Worm (Caenorhabditis elegans): Measurements from ENCODE around the gene srh-282.

srh-282 gene

DNA sequence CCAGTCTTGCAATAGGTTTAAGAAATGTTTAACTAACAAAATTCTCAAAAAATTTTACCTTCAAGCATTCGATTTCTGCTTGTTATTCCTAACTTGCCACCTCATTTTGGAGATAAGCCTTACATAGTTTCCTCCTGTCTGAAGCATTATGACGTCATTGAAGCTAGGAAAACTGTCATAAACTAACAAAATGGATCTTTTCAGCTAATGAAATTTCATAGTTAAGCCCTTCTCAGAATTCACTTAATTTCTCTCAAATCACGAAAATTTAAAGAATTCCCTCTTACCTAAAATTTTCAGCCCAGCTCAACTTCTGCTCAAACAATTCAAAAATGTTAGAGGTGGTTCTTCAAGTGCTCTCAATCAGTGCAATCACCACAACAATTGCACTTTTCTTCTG is 34.0 kb upstream of the srh-282 start, which contains the start of gene swt-1:
swt-1 (plus strand) TSS at position 301 of the 400 bp plus-strand sequence.
- TF ChIP-seq tra-4 (tag; optimal IDR thresholded peaks at IDR 0.05) (no peak), sea-1 (GFP tag; conservative IDR thresholded peaks at IDR 0.05) (no peak), tbx-37 (GFP tag; conservative IDR thresholded peaks at IDR 0.05) (no peak), ama-1 (optimal IDR thresholded peaks at IDR 0.05) (no peak)

DNA sequence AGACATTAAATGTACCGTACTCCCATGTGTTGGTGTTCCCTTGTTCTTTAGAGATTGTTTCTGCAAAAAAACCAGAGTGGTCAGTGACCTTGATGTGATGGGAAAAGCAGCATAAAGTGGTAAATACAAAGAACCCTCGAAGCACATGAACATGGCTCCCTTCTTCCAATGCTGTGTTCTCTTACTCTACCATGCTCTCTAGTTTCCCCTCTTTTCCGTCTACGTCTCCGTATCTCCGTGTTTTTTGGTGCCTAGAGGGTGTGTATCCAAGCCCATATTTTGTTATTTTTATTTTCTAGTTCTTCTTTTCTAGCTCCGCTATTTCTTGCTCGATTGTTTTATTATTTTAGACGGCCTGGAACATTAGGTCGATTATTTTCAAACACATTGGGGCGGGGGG is 33.4 kb upstream of the srh-282 start:
- TF ChIP-seq hnd-1 (tag; optimal IDR thresholded peaks at IDR 0.05) (no peak), ceh-36 (tag; optimal IDR thresholded peaks at IDR 0.05) (no peak), tbx-37 (GFP tag; conservative IDR thresholded peaks at IDR 0.05) (no peak), aly-1 (tag; optimal IDR thresholded peaks at IDR 0.05) (no peak), ceh-13 (GFP tag; optimal IDR thresholded peaks at IDR 0.05) (no peak), flt-1 (GFP tag; IDR thresholded peaks at IDR 0.05) (no peak), tra-4 (tag; optimal IDR thresholded peaks at IDR 0.05) (no peak), tbx-11 (GFP tag; IDR thresholded peaks at IDR 0.05) (no peak), sea-1 (GFP tag; conservative IDR thresholded peaks at IDR 0.05) (no peak), F13C5.2 (tag; optimal IDR thresholded peaks at IDR 0.05) (no peak), B0310.2 (tag; optimal IDR thresholded peaks at IDR 0.05) (no peak), hmg-4 (GFP tag; optimal IDR thresholded peaks at IDR 0.05) (no peak), scrt-1 (GFP tag; IDR thresholded peaks at IDR 0.05) (no peak), hmbx-1 (tag; optimal IDR thresholded peaks at IDR 0.05) (no peak), ets-7 (tag; optimal IDR thresholded peaks at IDR 0.05) (no peak)

DNA sequence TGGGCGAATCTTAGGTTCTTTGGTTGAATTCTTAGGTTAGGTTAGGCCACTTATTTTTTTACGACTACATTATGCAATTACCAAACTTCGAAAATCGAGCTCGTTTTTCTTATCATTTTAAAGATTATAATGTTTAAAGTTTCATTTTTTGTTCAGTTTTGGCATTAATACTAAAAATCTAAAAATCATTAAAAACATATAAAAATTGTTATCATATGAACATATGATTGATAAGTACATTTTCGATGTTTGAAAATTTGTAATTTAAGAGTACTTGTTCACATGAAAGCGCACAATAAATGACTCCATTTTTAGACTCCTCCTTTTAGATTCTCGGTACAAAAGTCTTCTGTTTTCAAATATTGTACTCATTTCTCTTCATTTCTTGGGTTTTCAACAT is 31.9 kb upstream of the srh-282 start:
- no peak for TF ChIP-seq ama-1 (optimal IDR thresholded peaks at IDR 0.05)
- no peak for TF ChIP-seq hmbx-1 (tag; optimal IDR thresholded peaks at IDR 0.05)
- TF ChIP-seq sea-1 (GFP tag; conservative IDR thresholded peaks at IDR 0.05), result no peak
- TF ChIP-seq tbx-37 (GFP tag; conservative IDR thresholded peaks at IDR 0.05), result no peak
- TF ChIP-seq F13C5.2 (tag; optimal IDR thresholded peaks at IDR 0.05), result no peak
- no peak for TF ChIP-seq hnd-1 (tag; optimal IDR thresholded peaks at IDR 0.05)
- TF ChIP-seq tra-4 (tag; optimal IDR thresholded peaks at IDR 0.05), result no peak
- TF ChIP-seq pes-1 (GFP tag; IDR thresholded peaks at IDR 0.05), result no peak
- no peak for TF ChIP-seq aly-1 (tag; optimal IDR thresholded peaks at IDR 0.05)
- no peak for TF ChIP-seq tbx-11 (GFP tag; IDR thresholded peaks at IDR 0.05)
- TF ChIP-seq scrt-1 (GFP tag; IDR thresholded peaks at IDR 0.05), result no peak
- TF ChIP-seq hmg-4 (GFP tag; optimal IDR thresholded peaks at IDR 0.05), result no peak
- TF ChIP-seq ets-7 (tag; optimal IDR thresholded peaks at IDR 0.05), result no peak
- no peak for TF ChIP-seq ceh-13 (GFP tag; optimal IDR thresholded peaks at IDR 0.05)
- no peak for TF ChIP-seq B0310.2 (tag; optimal IDR thresholded peaks at IDR 0.05)
- TF ChIP-seq ceh-36 (tag; optimal IDR thresholded peaks at IDR 0.05), result no peak
- TF ChIP-seq flt-1 (GFP tag; IDR thresholded peaks at IDR 0.05), result no peak

DNA sequence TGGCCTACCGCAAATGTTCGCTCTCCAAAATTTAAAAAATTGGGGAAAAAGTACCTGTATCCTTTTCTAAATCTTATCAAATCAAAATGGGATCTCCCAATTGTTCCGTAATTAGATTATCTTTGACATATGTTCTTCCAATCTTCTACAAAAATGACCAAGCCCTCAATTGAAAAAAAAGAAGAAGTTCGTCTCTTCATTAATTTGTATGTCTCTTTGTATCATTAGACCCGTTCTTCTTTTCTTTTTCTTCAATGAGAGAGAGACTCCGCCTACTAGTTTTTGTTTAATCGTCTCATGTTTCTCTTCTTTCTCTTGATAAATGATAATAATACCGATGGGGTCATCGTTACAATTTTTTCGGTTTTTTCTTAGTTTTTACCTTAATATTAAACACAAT is 30.1 kb upstream of the srh-282 start:
- TF ChIP-seq ceh-36 (tag; optimal IDR thresholded peaks at IDR 0.05), result no peak
- TF ChIP-seq F13C5.2 (tag; optimal IDR thresholded peaks at IDR 0.05), result no peak
- no peak for TF ChIP-seq tbx-37 (GFP tag; conservative IDR thresholded peaks at IDR 0.05)
- no peak for TF ChIP-seq hmbx-1 (tag; optimal IDR thresholded peaks at IDR 0.05)
- TF ChIP-seq hnd-1 (tag; optimal IDR thresholded peaks at IDR 0.05), result no peak
- no peak for TF ChIP-seq ceh-13 (GFP tag; optimal IDR thresholded peaks at IDR 0.05)
- no peak for TF ChIP-seq pes-1 (GFP tag; IDR thresholded peaks at IDR 0.05)
- TF ChIP-seq tra-4 (tag; optimal IDR thresholded peaks at IDR 0.05), result no peak
- no peak for TF ChIP-seq ets-7 (tag; optimal IDR thresholded peaks at IDR 0.05)
- TF ChIP-seq scrt-1 (GFP tag; IDR thresholded peaks at IDR 0.05), result no peak
- no peak for TF ChIP-seq flt-1 (GFP tag; IDR thresholded peaks at IDR 0.05)
- no peak for TF ChIP-seq sea-1 (GFP tag; conservative IDR thresholded peaks at IDR 0.05)
- no peak for TF ChIP-seq hmg-4 (GFP tag; optimal IDR thresholded peaks at IDR 0.05)
- TF ChIP-seq ama-1 (optimal IDR thresholded peaks at IDR 0.05), result no peak
- no peak for TF ChIP-seq tbx-11 (GFP tag; IDR thresholded peaks at IDR 0.05)

DNA sequence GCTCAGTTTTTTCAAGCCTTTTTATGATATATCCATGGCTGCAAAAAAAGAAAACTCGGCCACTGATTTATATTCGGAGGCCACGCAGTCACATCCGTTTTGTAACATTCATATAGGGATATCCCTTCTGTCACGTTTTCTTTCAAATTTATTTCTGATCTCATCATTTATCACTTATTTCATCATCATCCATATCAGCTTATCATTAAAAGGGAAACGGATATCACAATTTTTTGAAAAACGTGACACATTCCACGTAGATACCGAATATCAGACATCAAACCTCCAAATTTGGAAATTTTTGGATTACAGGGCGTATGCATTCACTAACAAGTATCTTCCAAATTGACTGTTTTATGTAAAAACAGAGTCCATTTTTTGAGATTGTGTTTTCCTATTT is 29.5 kb upstream of the srh-282 start:
- TF ChIP-seq tbx-37 (GFP tag; conservative IDR thresholded peaks at IDR 0.05), result no peak
- no peak for TF ChIP-seq tra-4 (tag; optimal IDR thresholded peaks at IDR 0.05)
- no peak for TF ChIP-seq ceh-13 (GFP tag; optimal IDR thresholded peaks at IDR 0.05)
- TF ChIP-seq sea-1 (GFP tag; conservative IDR thresholded peaks at IDR 0.05), result no peak
- TF ChIP-seq hnd-1 (tag; optimal IDR thresholded peaks at IDR 0.05), result no peak
- no peak for TF ChIP-seq B0310.2 (tag; optimal IDR thresholded peaks at IDR 0.05)

DNA sequence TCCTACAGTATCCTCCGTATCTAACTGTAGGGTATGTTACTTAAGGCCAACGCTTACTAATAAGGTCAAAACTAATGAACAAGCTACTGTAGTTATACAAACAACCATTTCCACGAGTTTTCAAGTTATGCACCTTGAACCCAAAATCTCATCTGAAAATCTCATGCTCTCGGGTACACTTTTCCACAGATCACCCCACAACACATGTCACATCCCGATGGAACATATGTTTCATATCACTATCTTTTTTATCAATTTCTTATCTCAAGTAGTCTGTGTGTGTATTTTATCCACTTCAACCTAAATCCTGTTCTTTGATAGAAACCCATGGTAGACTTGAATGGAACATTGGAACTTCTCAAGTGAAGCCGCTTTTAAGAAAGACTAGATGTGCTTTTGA is 27.1 kb upstream of the srh-282 start:
- TF ChIP-seq hmg-4 (GFP tag; optimal IDR thresholded peaks at IDR 0.05) (no peak), tbx-37 (GFP tag; conservative IDR thresholded peaks at IDR 0.05) (no peak), F13C5.2 (tag; optimal IDR thresholded peaks at IDR 0.05) (no peak), aly-1 (tag; optimal IDR thresholded peaks at IDR 0.05) (no peak), tra-4 (tag; optimal IDR thresholded peaks at IDR 0.05) (no peak), ama-1 (optimal IDR thresholded peaks at IDR 0.05) (no peak), tbx-11 (GFP tag; IDR thresholded peaks at IDR 0.05) (no peak), ceh-36 (tag; optimal IDR thresholded peaks at IDR 0.05) (no peak), sea-1 (GFP tag; conservative IDR thresholded peaks at IDR 0.05) (no peak), B0310.2 (tag; optimal IDR thresholded peaks at IDR 0.05) (no peak), hmbx-1 (tag; optimal IDR thresholded peaks at IDR 0.05) (no peak), scrt-1 (GFP tag; IDR thresholded peaks at IDR 0.05) (no peak), hnd-1 (tag; optimal IDR thresholded peaks at IDR 0.05) (no peak), ceh-13 (GFP tag; optimal IDR thresholded peaks at IDR 0.05) (no peak), ets-7 (tag; optimal IDR thresholded peaks at IDR 0.05) (no peak), flt-1 (GFP tag; IDR thresholded peaks at IDR 0.05) (no peak)

DNA sequence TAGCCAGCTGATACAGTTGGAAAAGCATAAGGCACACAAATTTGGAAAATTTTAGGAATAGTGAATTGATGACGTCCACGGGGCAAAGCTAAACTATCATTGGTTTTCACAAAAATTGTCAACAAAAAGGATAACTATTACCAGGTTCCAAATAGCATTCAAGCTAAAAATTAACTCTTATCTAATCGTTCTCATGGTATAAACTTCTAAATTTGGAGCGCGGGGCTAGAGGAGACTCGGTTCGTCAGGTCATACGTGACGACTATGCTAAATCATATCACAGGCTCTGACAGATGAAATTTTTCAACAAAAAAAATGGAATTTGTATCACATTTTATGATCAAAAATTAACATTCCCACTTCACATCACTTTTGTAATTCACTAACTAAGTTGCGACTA is 26.0 kb upstream of the srh-282 start:
- TF ChIP-seq hnd-1 (tag; optimal IDR thresholded peaks at IDR 0.05) (no peak), pes-1 (GFP tag; IDR thresholded peaks at IDR 0.05) (no peak), tra-4 (tag; optimal IDR thresholded peaks at IDR 0.05) (no peak), ceh-13 (GFP tag; optimal IDR thresholded peaks at IDR 0.05) (no peak), ama-1 (optimal IDR thresholded peaks at IDR 0.05) (no peak), ceh-36 (tag; optimal IDR thresholded peaks at IDR 0.05) (no peak), B0310.2 (tag; optimal IDR thresholded peaks at IDR 0.05) (no peak)

DNA sequence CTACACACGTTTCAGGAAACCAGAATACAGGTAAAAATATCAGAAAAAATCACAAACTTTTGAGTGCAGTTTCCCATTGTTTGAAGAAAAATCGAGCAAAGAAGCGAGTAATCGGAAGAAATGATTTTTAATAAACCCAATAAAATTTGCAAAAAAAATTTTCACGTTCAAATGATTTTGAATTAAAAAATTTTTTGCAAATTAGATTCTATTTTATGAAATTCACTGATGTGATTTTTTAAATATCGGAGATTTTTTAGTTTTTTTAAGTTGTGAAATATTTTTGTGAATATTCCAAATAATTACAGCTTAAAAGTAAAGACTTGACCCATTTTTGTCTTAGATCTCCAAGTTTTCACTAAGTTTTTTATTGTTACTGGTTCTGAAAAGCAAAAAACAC is 25.0 kb upstream of the srh-282 start, which contains the start of gene pnp-1:
pnp-1 (minus strand) TSS at position 101 of the 400 bp plus-strand sequence.
- TF ChIP-seq ets-7 (tag; optimal IDR thresholded peaks at IDR 0.05) (no peak), sea-1 (GFP tag; conservative IDR thresholded peaks at IDR 0.05) (no peak), tbx-11 (GFP tag; IDR thresholded peaks at IDR 0.05) (no peak), scrt-1 (GFP tag; IDR thresholded peaks at IDR 0.05) (no peak)
